Worm (Caenorhabditis elegans) whole organism, L2 larva: ENCODE data around the gene Y47D7A.6.

Experiments used
- C34F6.9 ChIP-seq: fragments of 150-350 bp; optimal IDR thresholded peaks from 2 replicates; lab custom pipeline; 2014; ENCODE audit warnings: missing biosample characterization, missing genetic modification characterization
- F13H6.1 ChIP-seq: sonication (generic microtip); optimal IDR thresholded peaks from 2 replicates; lab custom pipeline; 2016; ENCODE audit warnings: missing genetic modification characterization, missing compliant biosample characterization
- R02D3.7 ChIP-seq: fragments of 150-350 bp; optimal IDR thresholded peaks from 2 replicates; lab custom pipeline; 2014; ENCODE audit warnings: missing biosample characterization, missing genetic modification characterization
- Y55F3AM.14 ChIP-seq: fragments of 200-800 bp; sonication (Bioruptor generic); optimal IDR thresholded peaks from 2 replicates; lab custom pipeline; 2018; ENCODE audit warnings: mild to moderate bottlenecking, missing genetic modification characterization, missing compliant biosample characterization
- alr-1 ChIP-seq: fragments of 150-350 bp; optimal IDR thresholded peaks from 2 replicates; lab custom pipeline; 2014; ENCODE audit warnings: missing biosample characterization, missing genetic modification characterization
- ama-1 ChIP-seq: fragments of 150-350 bp; optimal IDR thresholded peaks from 2 replicates; lab custom pipeline; 2018; ENCODE audit warnings: inconsistent platforms
- blmp-1 ChIP-seq: sonication (generic microtip); optimal IDR thresholded peaks from 2 replicates; lab custom pipeline; 2017; ENCODE audit warnings: missing genetic modification characterization, mild to moderate bottlenecking, missing compliant biosample characterization, antibody characterized with exemption, moderate library complexity; ENCODE audit not compliant: insufficient read depth
- ceh-82 ChIP-seq: fragments of 150-350 bp; optimal IDR thresholded peaks from 2 replicates; lab custom pipeline; 2014; ENCODE audit warnings: missing biosample characterization, missing genetic modification characterization
- dmd-4 ChIP-seq: sonication (generic microtip); optimal IDR thresholded peaks from 2 replicates; lab custom pipeline; 2017; ENCODE audit warnings: missing biosample characterization, missing genetic modification characterization
- egl-27 ChIP-seq: sonication (generic microtip); optimal IDR thresholded peaks from 3 replicates; lab custom pipeline; 2017; ENCODE audit warnings: missing biosample characterization, missing genetic modification reagents, missing genetic modification characterization
- elt-1 ChIP-seq: fragments of 150-350 bp; optimal IDR thresholded peaks from 2 replicates; lab custom pipeline; 2014; ENCODE audit warnings: missing biosample characterization, missing genetic modification characterization
- elt-3 ChIP-seq: sonication (generic microtip); optimal IDR thresholded peaks from 2 replicates; lab custom pipeline; 2017; ENCODE audit warnings: missing biosample characterization, missing genetic modification characterization
- fos-1 ChIP-seq: fragments of 150-350 bp; optimal IDR thresholded peaks from 2 replicates; lab custom pipeline; 2014; ENCODE audit warnings: missing biosample characterization, missing genetic modification characterization
- gmeb-1 ChIP-seq: fragments of 150-350 bp; optimal IDR thresholded peaks from 2 replicates; lab custom pipeline; 2014; ENCODE audit warnings: missing biosample characterization, missing genetic modification characterization
- lin-11 ChIP-seq: fragments of 150-350 bp; sonication (generic microtip); optimal IDR thresholded peaks from 2 replicates; lab custom pipeline; 2014; ENCODE audit warnings: missing biosample characterization, missing genetic modification characterization, inconsistent platforms, mixed read lengths
- lin-39 ChIP-seq: fragments of 150-350 bp; optimal IDR thresholded peaks from 2 replicates; lab custom pipeline; 2014; ENCODE audit warnings: missing biosample characterization, missing genetic modification reagents, missing genetic modification characterization
- lsy-2 ChIP-seq, 2 experiments: fragments of 150-350 bp in 1 of 2; sonication (generic microtip) in 1 of 2; optimal IDR thresholded peaks; 2 replicates each; lab custom pipeline; 2014 to 2017; ENCODE audit warnings: missing biosample characterization in 2 of 2, missing genetic modification characterization in 2 of 2
- mab-5 ChIP-seq: fragments of 150-350 bp; optimal IDR thresholded peaks from 2 replicates; lab custom pipeline; 2014; ENCODE audit warnings: missing biosample characterization, missing genetic modification characterization
- mbf-1 ChIP-seq: sonication (generic microtip); optimal IDR thresholded peaks from 2 replicates; lab custom pipeline; 2017; ENCODE audit warnings: missing biosample characterization, missing genetic modification characterization
- nhr-10 ChIP-seq: sonication (generic microtip); optimal IDR thresholded peaks from 2 replicates; lab custom pipeline; 2017; ENCODE audit warnings: missing biosample characterization, missing genetic modification characterization
- nhr-11 ChIP-seq: fragments of 150-350 bp; optimal IDR thresholded peaks from 2 replicates; lab custom pipeline; 2014; ENCODE audit warnings: missing biosample characterization, missing genetic modification characterization
- nhr-12 ChIP-seq: fragments of 150-350 bp; optimal IDR thresholded peaks from 2 replicates; lab custom pipeline; 2014; ENCODE audit warnings: missing biosample characterization, missing genetic modification characterization
- nhr-129 ChIP-seq: fragments of 150-350 bp; optimal IDR thresholded peaks from 2 replicates; lab custom pipeline; 2014; ENCODE audit warnings: missing biosample characterization, missing genetic modification characterization
- nhr-237 ChIP-seq: fragments of 150-350 bp; optimal IDR thresholded peaks from 2 replicates; lab custom pipeline; 2014; ENCODE audit warnings: missing biosample characterization, missing genetic modification characterization
- nhr-25 ChIP-seq: fragments of 150-350 bp; sonication (generic microtip); optimal IDR thresholded peaks from 3 replicates; lab custom pipeline; 2014; ENCODE audit warnings: missing biosample characterization, missing genetic modification characterization
- nhr-6 ChIP-seq: fragments of 150-350 bp; optimal IDR thresholded peaks from 2 replicates; lab custom pipeline; 2014; ENCODE audit warnings: missing biosample characterization, missing genetic modification characterization
- nhr-77 ChIP-seq: fragments of 150-350 bp; optimal IDR thresholded peaks from 2 replicates; lab custom pipeline; 2014; ENCODE audit warnings: missing biosample characterization, missing genetic modification characterization
- peb-1 ChIP-seq: fragments of 150-350 bp; optimal IDR thresholded peaks from 2 replicates; lab custom pipeline; 2014; ENCODE audit warnings: missing biosample characterization, missing genetic modification characterization
- sem-4 ChIP-seq: fragments of 150-350 bp; optimal IDR thresholded peaks from 2 replicates; lab custom pipeline; 2014; ENCODE audit warnings: missing biosample characterization, missing genetic modification reagents, missing genetic modification characterization
- skn-1 ChIP-seq: sonication (generic microtip); optimal IDR thresholded peaks from 2 replicates; lab custom pipeline; 2017; ENCODE audit warnings: missing biosample characterization, missing genetic modification characterization
- sma-3 ChIP-seq: sonication (generic microtip); optimal IDR thresholded peaks from 2 replicates; lab custom pipeline; 2016; ENCODE audit warnings: missing genetic modification reagents, missing genetic modification characterization, missing compliant biosample characterization
- sma-9 ChIP-seq, 2 experiments: fragments of 150-350 bp in 1 of 2; sonication (generic microtip) in 1 of 2; optimal IDR thresholded peaks; 2 replicates each; lab custom pipeline; 2014 to 2016; ENCODE audit warnings: missing genetic modification characterization in 2 of 2, mild to moderate bottlenecking in 1 of 2, missing biosample characterization in 1 of 2, missing compliant biosample characterization in 1 of 2, missing genetic modification reagents in 1 of 2, moderate library complexity in 1 of 2
- snpc-4 ChIP-seq: fragments of 150-350 bp; optimal IDR thresholded peaks from 2 replicates; lab custom pipeline; 2014; ENCODE audit warnings: missing biosample characterization, missing genetic modification characterization
- unc-39 ChIP-seq: fragments of 150-350 bp; optimal IDR thresholded peaks from 2 replicates; lab custom pipeline; 2014; ENCODE audit warnings: missing biosample characterization, missing genetic modification characterization
- ztf-1 ChIP-seq: fragments of 200-800 bp; sonication (Bioruptor generic); conservative IDR thresholded peaks from 2 replicates; pipeline ENCODE4 v1.3.6; 2022; ENCODE audit warnings: missing genetic modification characterization, missing compliant biosample characterization
- ztf-4 ChIP-seq: fragments of 150-350 bp; optimal IDR thresholded peaks from 2 replicates; lab custom pipeline; 2014; ENCODE audit warnings: missing biosample characterization, missing genetic modification characterization

The Y47D7A.6 gene

DNA sequence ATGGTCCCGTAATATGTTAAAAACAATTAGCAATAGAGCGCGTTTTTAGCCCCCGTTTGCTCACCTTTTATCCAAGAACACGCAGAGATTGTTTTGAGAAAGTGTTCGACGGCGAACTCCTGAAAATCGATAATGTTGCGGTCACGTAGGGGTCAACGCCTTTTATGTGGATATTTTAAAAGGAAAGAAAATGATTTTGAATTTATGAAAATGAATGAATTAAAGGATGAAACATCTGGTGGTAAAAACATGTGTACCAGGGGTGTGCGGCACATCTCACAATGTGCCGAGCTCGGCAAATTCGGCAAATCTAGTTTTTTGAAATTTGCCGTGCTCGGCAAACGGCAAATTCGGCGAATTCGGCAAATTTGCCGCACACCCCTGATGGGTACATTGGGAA, 17.9 kb downstream of the Y47D7A.6 start, which contains the start of gene F13A2.4:
TSS of gene F13A2.4 (minus strand) at position 101 of the 400 bp plus-strand sequence.
- TF ChIP-seq nhr-11 (tag; lab: Kevin White, UChicago) (no peak), nhr-25 (tag; lab: Kevin White, UChicago) (no peak), blmp-1 (no peak), nhr-10 (no peak), F13H6.1 (no peak), elt-3 (tag; lab: Kevin White, UChicago) (no peak), alr-1 (tag; lab: Kevin White, UChicago) (no peak), C34F6.9 (tag; lab: Kevin White, UChicago) (no peak), egl-27 (tag; lab: Kevin White, UChicago) (no peak), fos-1 (tag; lab: Kevin White, UChicago) (no peak)

DNA sequence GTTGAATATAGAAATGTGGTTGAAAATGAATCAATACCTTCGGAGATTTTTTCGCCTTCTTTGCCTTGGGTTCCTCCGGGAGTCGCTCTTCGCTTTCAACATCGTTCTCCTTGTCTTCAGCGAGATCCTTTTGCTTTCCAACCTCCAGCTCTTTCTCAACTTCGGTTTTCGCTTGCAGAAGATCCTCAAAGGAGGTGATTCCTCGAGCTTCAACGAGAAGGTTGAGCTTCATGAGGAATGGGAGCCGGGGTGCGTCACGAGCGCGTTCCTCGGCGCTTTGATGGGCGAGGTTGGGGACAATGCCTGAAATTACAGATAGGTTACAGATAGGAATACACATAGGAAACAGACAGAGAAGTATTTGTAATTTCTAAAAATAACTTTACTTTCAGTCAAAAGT, 19.1 kb downstream of the Y47D7A.6 start:
- TF ChIP-seq egl-27 (tag; lab: Kevin White, UChicago) (no peak), peb-1 (tag; lab: Kevin White, UChicago) (no peak), snpc-4 (tag; lab: Kevin White, UChicago) (no peak), dmd-4 (tag; lab: Kevin White, UChicago) (no peak), nhr-11 (tag; lab: Kevin White, UChicago) (no peak), skn-1 (tag; lab: Kevin White, UChicago) (no peak), lin-39 (tag; lab: Kevin White, UChicago) (no peak), lin-11 (tag; lab: Kevin White, UChicago) (no peak), ztf-4 (tag; lab: Kevin White, UChicago) (no peak), mab-5 (tag; lab: Kevin White, UChicago) (no peak), lsy-2 (tag; optimal IDR thresholded peaks at IDR 0.05; lab: Kevin White, UChicago) (no peak), nhr-12 (tag; lab: Kevin White, UChicago) (no peak), nhr-237 (tag; lab: Kevin White, UChicago) (no peak), mbf-1 (tag; lab: Kevin White, UChicago) (no peak), F13H6.1 (no peak), nhr-6 (tag; lab: Kevin White, UChicago) (no peak)

DNA sequence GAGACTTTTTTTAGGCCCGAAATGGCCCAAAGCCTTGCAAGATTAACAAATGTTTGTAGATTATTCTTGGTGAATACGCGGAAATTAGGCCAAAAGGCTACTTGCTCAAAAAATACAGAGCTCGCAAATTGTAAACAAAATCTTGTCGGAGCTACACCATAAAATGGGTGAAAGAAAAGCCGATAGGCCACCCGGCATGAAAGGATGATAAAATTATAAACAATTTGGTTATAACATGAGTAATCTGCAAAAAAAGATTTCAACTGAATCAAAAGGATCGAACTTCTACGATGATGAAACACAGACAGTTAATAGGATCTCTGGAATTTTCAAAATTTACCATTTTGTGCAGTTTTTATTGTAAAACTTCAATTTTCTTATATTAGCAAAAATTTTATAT, 19.9 kb downstream of the Y47D7A.6 start:
- TF ChIP-seq ama-1 (lab: Kevin White, UChicago) (no peak), nhr-6 (tag; lab: Kevin White, UChicago) (no peak), lsy-2 (tag; optimal IDR thresholded peaks at IDR 0.05; lab: Kevin White, UChicago) (no peak), ztf-4 (tag; lab: Kevin White, UChicago) (no peak), nhr-237 (tag; lab: Kevin White, UChicago) (no peak), F13H6.1 (no peak), elt-1 (no peak), sma-9 (GFP tag; optimal IDR thresholded peaks at IDR 0.05; lab: Kevin White, UChicago) (no peak), sma-9 (tag; optimal IDR thresholded peaks at IDR 0.05; lab: Kevin White, UChicago) (no peak), C34F6.9 (tag; lab: Kevin White, UChicago) (no peak), fos-1 (tag; lab: Kevin White, UChicago) (no peak), ceh-82 (no peak)

DNA sequence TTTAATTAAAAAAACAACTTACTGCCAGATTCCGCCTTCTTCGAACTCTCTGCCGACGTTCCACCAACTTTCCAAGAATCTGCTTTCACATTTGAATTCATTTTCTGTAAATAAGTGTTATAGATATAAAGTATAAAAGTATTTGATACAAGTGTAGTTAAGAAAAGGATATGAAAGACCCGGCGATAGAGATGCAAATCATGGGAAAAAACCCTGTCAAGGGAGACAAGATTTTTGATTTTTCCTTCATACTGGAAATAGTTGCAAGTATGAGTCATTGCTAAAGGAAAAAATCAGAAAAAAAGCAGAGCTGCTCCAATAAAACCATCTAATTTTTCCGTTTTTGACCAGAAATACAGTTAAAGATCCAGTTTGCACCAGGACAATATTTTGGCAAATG, 21.8 kb downstream of the Y47D7A.6 start, which contains the start of gene F13A2.3:
TSS of gene F13A2.3 (minus strand) at position 101 of the 400 bp plus-strand sequence.
- TF ChIP-seq F13H6.1: no peak
- no peak for TF ChIP-seq nhr-11 (tag; lab: Kevin White, UChicago)
- no peak for TF ChIP-seq ama-1 (lab: Kevin White, UChicago)
- TF ChIP-seq peb-1 (tag; lab: Kevin White, UChicago): no peak
- no peak for TF ChIP-seq elt-3 (tag; lab: Kevin White, UChicago)
- no peak for TF ChIP-seq nhr-10
- no peak for TF ChIP-seq sem-4 (tag; lab: Kevin White, UChicago)
- no peak for TF ChIP-seq nhr-6 (tag; lab: Kevin White, UChicago)
- TF ChIP-seq nhr-12 (tag; lab: Kevin White, UChicago): no peak
- no peak for TF ChIP-seq skn-1 (tag; lab: Kevin White, UChicago)
- TF ChIP-seq gmeb-1: no peak
- TF ChIP-seq nhr-77 (tag; lab: Kevin White, UChicago): no peak
- TF ChIP-seq dmd-4 (tag; lab: Kevin White, UChicago): no peak

DNA sequence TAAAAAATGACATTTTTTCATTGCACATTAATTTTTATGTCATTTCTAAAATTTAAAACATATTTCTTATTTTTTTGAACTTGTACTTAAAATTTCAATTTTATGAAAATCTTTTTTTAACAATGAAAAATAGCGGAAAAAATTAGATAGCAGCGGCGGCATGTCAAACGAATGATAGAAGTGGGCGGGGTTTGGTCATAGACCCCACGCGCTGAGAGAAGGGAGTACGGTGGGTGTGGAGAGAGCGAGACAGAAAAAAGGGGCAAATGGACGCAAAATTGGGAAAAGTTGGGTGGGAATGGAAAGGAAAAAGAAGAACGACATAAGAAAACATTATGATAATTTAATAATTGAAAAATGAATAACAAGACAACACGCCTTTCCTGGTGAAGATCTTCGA, 30.1 kb downstream of the Y47D7A.6 start:
- no peak for TF ChIP-seq lin-39 (tag; lab: Kevin White, UChicago)
- no peak for TF ChIP-seq nhr-237 (tag; lab: Kevin White, UChicago)
- no peak for TF ChIP-seq mab-5 (tag; lab: Kevin White, UChicago)
- no peak for TF ChIP-seq elt-3 (tag; lab: Kevin White, UChicago)
- no peak for TF ChIP-seq Y55F3AM.14 (GFP tag; lab: Kevin White, UChicago)
- TF ChIP-seq unc-39: no peak
- TF ChIP-seq ztf-1 (GFP tag; lab: Robert Waterston, UW): no peak
- no peak for TF ChIP-seq F13H6.1
- TF ChIP-seq gmeb-1: no peak
- no peak for TF ChIP-seq egl-27 (tag; lab: Kevin White, UChicago)
- no peak for TF ChIP-seq blmp-1
- no peak for TF ChIP-seq sma-3 (GFP tag; lab: Kevin White, UChicago)
- TF ChIP-seq R02D3.7: no peak
- TF ChIP-seq nhr-129 (tag; lab: Kevin White, UChicago): no peak
- TF ChIP-seq nhr-25 (tag; lab: Kevin White, UChicago): no peak
